Worm (Caenorhabditis elegans): ENCODE data around the gene cysl-1.

ce11 chrX:9933291-9934008 lies 20.9 kb downstream of the cysl-1 start:
- TF ChIP-seq nhr-6 (tag; optimal IDR thresholded peaks at IDR 0.05) = no peak
- no peak for TF ChIP-seq ZK546.5 (tag; optimal IDR thresholded peaks at IDR 0.05)
- TF ChIP-seq lin-11 (tag; optimal IDR thresholded peaks at IDR 0.05) = no peak
- TF ChIP-seq ceh-82 (tag; optimal IDR thresholded peaks at IDR 0.05) = no peak
- TF ChIP-seq aly-2 (tag; optimal IDR thresholded peaks at IDR 0.05) = no peak
- no peak for TF ChIP-seq nhr-77 (tag; optimal IDR thresholded peaks at IDR 0.05)
- TF ChIP-seq lsy-2 (tag; optimal IDR thresholded peaks at IDR 0.05) = no peak
- TF ChIP-seq elt-1 (tag; optimal IDR thresholded peaks at IDR 0.05) = no peak
- TF ChIP-seq ceh-16 (tag; optimal IDR thresholded peaks at IDR 0.05) = no peak
- no peak for TF ChIP-seq zag-1 (tag; optimal IDR thresholded peaks at IDR 0.05)
- no peak for TF ChIP-seq R02D3.7 (tag; optimal IDR thresholded peaks at IDR 0.05)
- no peak for TF ChIP-seq snpc-4 (tag; optimal IDR thresholded peaks at IDR 0.05)
- no peak for TF ChIP-seq nhr-11 (tag; optimal IDR thresholded peaks at IDR 0.05)
